Worm (Caenorhabditis elegans): ENCODE data around the gene snb-2.

The snb-2 gene

ce11 chrV:12365104-12365503 lies 19.4 kb upstream of the snb-2 start, which contains the start of gene fipr-2:
fipr-2 (plus strand) TSS chrV:12365348.
- no peak for TF ChIP-seq tra-1 (GFP tag; IDR thresholded peaks at IDR 0.05)
- TF ChIP-seq hif-1 (tag; optimal IDR thresholded peaks at IDR 0.05) = no peak
- no peak for TF ChIP-seq lsy-2 (tag; optimal IDR thresholded peaks at IDR 0.05)
- TF ChIP-seq php-3 (GFP tag; IDR thresholded peaks at IDR 0.05) = no peak
- TF ChIP-seq T26A8.4 (GFP tag; IDR thresholded peaks at IDR 0.05) = no peak

DNA sequence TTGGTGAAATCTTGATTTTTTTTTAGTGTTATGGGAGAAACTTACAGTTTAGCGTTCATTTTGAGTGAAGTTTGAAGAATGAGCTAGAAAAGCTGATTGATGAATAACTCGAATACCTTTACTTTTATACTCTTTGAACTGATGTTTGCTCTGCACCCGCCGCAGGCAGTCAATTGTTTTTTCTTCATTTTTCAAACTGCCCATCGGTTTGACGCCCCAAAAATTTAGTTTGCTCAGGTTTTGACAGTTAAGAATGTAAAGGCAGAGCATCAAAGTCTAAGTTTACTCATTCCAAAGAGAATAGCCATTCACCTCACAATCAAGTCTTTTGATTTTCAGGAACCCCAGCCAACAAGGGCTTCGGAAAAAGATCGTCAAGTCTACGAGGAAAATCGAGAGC lies 15.9 kb upstream of the snb-2 start, which contains the start of gene fipr-1:
fipr-1 (minus strand) TSS at position 101 of the 400 bp plus-strand sequence.
- TF ChIP-seq dve-1 (tag; optimal IDR thresholded peaks at IDR 0.05; ENCODE audit: insufficient read depth) (no peak), nhr-25 (tag; optimal IDR thresholded peaks at IDR 0.05; ENCODE audit: borderline replicate concordance, insufficient read depth) (no peak), mdt-29 (GFP tag; IDR thresholded peaks at IDR 0.05) (no peak), dpl-1 (GFP tag; optimal IDR thresholded peaks at IDR 0.05) (no peak), nhr-11 (tag; optimal IDR thresholded peaks at IDR 0.05) (no peak), lin-38 (GFP tag; IDR thresholded peaks at IDR 0.05) (no peak), spr-3 (GFP tag; optimal IDR thresholded peaks at IDR 0.05) (no peak), T20F7.1 (GFP tag; optimal IDR thresholded peaks at IDR 0.05) (no peak), zip-2 (tag; optimal IDR thresholded peaks at IDR 0.05) (no peak), daf-8 (GFP tag; IDR thresholded peaks at IDR 0.05) (no peak)

- TF ChIP-seq ceh-20 (GFP tag; IDR thresholded peaks at IDR 0.05) = no peak
- TF ChIP-seq php-3 (GFP tag; IDR thresholded peaks at IDR 0.05) = no peak
- TF ChIP-seq duxl-1 (tag; optimal IDR thresholded peaks at IDR 0.05; ENCODE audit: poor library complexity) = no peak
Observed at ce11 chrV:12358347-12358746, 12.6 kb upstream of the snb-2 start, which contains the start of gene F23H12.5. F23H12.5 (plus strand) TSS chrV:12358647.

- TF ChIP-seq jun-1 (tag; optimal IDR thresholded peaks at IDR 0.05) (no peak), ceh-32 (tag; optimal IDR thresholded peaks at IDR 0.05; ENCODE audit: poor library complexity) (no peak), tra-1 (GFP tag; IDR thresholded peaks at IDR 0.05) (no peak)
Observed at ce11 chrV:12357632-12358031, 11.9 kb upstream of the snb-2 start.

DNA sequence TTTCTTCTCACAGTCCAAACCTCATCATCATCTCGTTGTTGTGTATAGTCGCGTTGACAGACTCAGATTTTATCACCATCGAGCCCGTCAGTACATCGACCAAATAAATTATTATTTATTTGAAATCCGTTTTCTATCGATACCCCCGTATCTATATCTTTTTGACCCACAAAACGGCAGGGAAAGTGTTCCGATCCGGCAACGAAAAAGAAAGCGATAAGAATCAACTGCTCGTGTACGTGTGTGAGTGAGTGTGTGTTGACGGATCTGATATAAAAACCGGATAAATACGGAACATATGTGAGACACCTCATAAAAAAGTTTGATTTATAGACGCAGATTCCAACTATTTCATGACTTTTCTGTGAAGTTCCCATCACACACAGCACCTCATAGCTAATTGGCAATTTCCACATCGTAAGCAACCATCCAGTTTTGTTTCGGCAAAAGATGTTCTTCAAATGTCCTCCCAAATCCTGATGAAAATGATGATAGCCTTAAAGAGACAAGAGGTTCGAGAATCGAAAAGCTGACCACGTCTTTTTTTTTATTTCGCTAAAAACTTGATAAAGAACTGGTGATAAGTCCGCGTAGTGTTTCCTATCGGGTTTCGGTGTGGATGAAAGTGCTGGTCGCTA lies 8.6 kb upstream of the snb-2 start:
- TF ChIP-seq lin-1 (GFP tag; IDR thresholded peaks at IDR 0.05) (no peak), F44E2.7 (GFP tag; IDR thresholded peaks at IDR 0.05) (no peak), lir-3 (tag; optimal IDR thresholded peaks at IDR 0.05) (no peak), hlh-11 (tag; optimal IDR thresholded peaks at IDR 0.05) (peak; percentile 76), ceh-28 (tag; optimal IDR thresholded peaks at IDR 0.05) (no peak), duxl-1 (tag; optimal IDR thresholded peaks at IDR 0.05; ENCODE audit: poor library complexity) (peak; percentile 9), dpl-1 (GFP tag; optimal IDR thresholded peaks at IDR 0.05) (no peak), mxl-3 (GFP tag; optimal IDR thresholded peaks at IDR 0.05) (peak; percentile 10), dmd-8 (GFP tag; IDR thresholded peaks at IDR 0.05) (no peak), madf-9 (GFP tag; conservative IDR thresholded peaks at IDR 0.05) (no peak), nhr-28 (tag; optimal IDR thresholded peaks at IDR 0.05) (peak; percentile 43), lin-29 (GFP tag; IDR thresholded peaks at IDR 0.05) (0 out of 2 replicates have a peak, but pooled peaks have one; percentile 8), jun-1 (tag; optimal IDR thresholded peaks at IDR 0.05) (no peak), zfp-2 (tag; optimal IDR thresholded peaks at IDR 0.05) (no peak), ceh-44 (GFP tag; IDR thresholded peaks at IDR 0.05) (no peak), lim-7 (GFP tag; IDR thresholded peaks at IDR 0.05) (no peak), ama-1 (optimal IDR thresholded peaks at IDR 0.05) (peak; percentile 41), pqm-1 (tag; optimal IDR thresholded peaks at IDR 0.05) (no peak), spr-3 (GFP tag; optimal IDR thresholded peaks at IDR 0.05) (no peak), snpc-4 (tag; optimal IDR thresholded peaks at IDR 0.05) (no peak), nhr-48 (tag; optimal IDR thresholded peaks at IDR 0.05) (peak; percentile 54), spr-1 (tag; optimal IDR thresholded peaks at IDR 0.05) (peak; percentile 39), dmd-6 (GFP tag; IDR thresholded peaks at IDR 0.05) (no peak), mep-1 (tag; optimal IDR thresholded peaks at IDR 0.05) (no peak), T26A8.4 (GFP tag; IDR thresholded peaks at IDR 0.05) (peak; percentile 49; the same call in 1 of the 2 replicates), lin-13 (GFP tag; optimal IDR thresholded peaks at IDR 0.05) (no peak), php-3 (GFP tag; IDR thresholded peaks at IDR 0.05) (0 out of 2 replicates have a peak, but pooled peaks have one; percentile 51), daf-16 (GFP tag; optimal IDR thresholded peaks at IDR 0.05) (no peak), daf-16 (tag; optimal IDR thresholded peaks at IDR 0.05) (no peak), tra-1 (GFP tag; IDR thresholded peaks at IDR 0.05) (no peak)
